Fruit fly (Drosophila melanogaster): ENCODE data around the gene Phb1.

DNA sequence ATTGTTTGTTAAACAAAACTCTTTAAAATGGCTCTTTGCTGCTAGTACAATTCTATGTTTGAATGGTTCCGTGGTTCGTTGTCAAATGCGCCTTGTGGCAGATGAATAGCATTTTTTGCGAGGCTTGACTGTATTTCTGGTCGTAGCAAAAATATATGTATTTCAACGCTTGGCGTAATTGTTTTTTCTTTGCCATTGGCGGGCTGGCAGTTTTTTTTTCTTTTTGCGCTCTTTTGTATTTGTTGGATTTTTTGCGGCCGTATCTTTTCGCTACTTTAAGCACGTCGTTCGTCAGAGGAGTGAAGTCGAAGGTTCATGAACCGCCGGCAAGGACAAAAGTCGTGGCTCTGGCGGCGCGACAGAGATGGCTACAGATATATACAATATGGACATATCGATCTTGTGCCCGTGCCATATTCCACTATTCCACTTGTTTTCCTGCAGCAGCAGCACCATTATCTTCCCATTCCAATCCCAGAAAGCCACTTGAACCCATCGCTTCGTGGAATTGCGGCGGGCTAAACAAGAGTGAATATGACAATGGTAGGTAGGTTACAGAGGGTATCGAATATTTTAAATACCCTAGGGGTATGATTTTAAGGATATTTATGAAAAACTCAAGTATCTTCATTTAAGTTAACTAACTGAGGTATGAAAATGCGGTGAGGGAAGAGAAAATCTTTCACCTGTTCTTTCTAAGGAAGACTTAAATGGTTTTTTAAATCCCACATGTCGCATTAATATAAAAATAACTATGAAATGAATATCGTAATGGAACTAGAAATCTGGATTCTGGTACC is 32.5 kb upstream of the Phb1 start:
- TF ChIP-seq CTCF (optimal IDR thresholded peaks at IDR 0.05), result no peak
- no peak for TF ChIP-seq CG8478 (optimal IDR thresholded peaks at IDR 0.05)
